Fruit fly (Drosophila melanogaster): ENCODE results near the gene mthl7.

The mthl7 gene

DNA sequence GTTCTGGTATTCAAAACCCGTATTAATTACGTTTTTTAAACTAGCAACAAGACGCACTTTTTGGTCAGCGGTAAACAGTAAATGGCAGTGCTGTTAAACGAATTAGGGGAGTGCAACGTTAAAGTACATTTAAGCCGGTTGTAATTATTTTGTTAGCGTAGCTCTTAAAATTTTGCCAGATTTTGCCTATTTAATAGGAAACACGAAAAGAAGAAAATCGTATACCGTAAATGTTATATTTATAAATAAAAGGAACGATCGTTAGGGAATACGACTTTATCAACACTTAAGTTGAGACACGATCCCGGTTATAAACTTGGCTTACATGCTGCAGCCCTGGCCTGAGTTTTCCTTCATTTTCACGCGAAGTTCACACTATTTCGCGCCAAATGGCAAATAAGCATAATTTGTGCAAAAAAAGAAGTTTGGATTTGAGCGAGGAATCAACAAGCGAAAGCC lies 42.8 kb downstream of the mthl7 start, which contains the start of the genes Setx and mus301 (continued):
- peak; percentile 79 for TF ChIP-seq CG10209 (GFP tag; optimal IDR thresholded peaks at IDR 0.05)
- peak; percentile 73 for TF ChIP-seq CG15696 (tag; optimal IDR thresholded peaks at IDR 0.05)
- TF ChIP-seq Nf-YA (GFP tag; IDR thresholded peaks at IDR 0.05) = no peak
- TF ChIP-seq C15 (GFP tag; IDR thresholded peaks at IDR 0.05) = 0 out of 3 replicates have a peak, but pooled peaks have one; percentile 28
- TF ChIP-seq zfh1 (GFP tag; IDR thresholded peaks at IDR 0.05) = peak; percentile 73
- no peak for TF ChIP-seq Dip2 (GFP tag; IDR thresholded peaks at IDR 0.05)
- TF ChIP-seq Mrtf (GFP tag; IDR thresholded peaks at IDR 0.05) = peak; percentile 43; the same call in 1 of the 3 replicates
- TF ChIP-seq CG18764 (GFP tag; optimal IDR thresholded peaks at IDR 0.05) = peak; percentile 79
- TF ChIP-seq psq (GFP tag; optimal IDR thresholded peaks at IDR 0.05) = peak; percentile 42
- TF ChIP-seq bab2 (GFP tag; optimal IDR thresholded peaks at IDR 0.05) = peak; percentile 84
- TF ChIP-seq lbe (GFP tag; optimal IDR thresholded peaks at IDR 0.05) = peak; percentile 84
- peak; percentile 25 for TF ChIP-seq jing (GFP tag; optimal IDR thresholded peaks at IDR 0.05)
- TF ChIP-seq ro (GFP tag; IDR thresholded peaks at IDR 0.05) = 0 out of 2 replicates have a peak, but pooled peaks have one; percentile 40
- TF ChIP-seq CG17568 (GFP tag; optimal IDR thresholded peaks at IDR 0.05) = no peak
- peak; percentile 80 for TF ChIP-seq Dad (GFP tag; optimal IDR thresholded peaks at IDR 0.05)
